Worm (Caenorhabditis elegans) whole organism, L2 larva: ENCODE results near the gene faah-2.

ENCODE experiments used
- R02D3.7 ChIP-seq: fragments of 150-350 bp; optimal IDR thresholded peaks from 2 replicates; lab custom pipeline; 2014; ENCODE audit warnings: missing biosample characterization, missing genetic modification characterization
- egl-27 ChIP-seq: sonication (generic microtip); optimal IDR thresholded peaks from 3 replicates; lab custom pipeline; 2017; ENCODE audit warnings: missing biosample characterization, missing genetic modification reagents, missing genetic modification characterization
- elt-1 ChIP-seq: fragments of 150-350 bp; optimal IDR thresholded peaks from 2 replicates; lab custom pipeline; 2014; ENCODE audit warnings: missing biosample characterization, missing genetic modification characterization
- lsy-2 ChIP-seq, 2 experiments: fragments of 150-350 bp in 1 of 2; sonication (generic microtip) in 1 of 2; optimal IDR thresholded peaks; 2 replicates each; lab custom pipeline; 2014 to 2017; ENCODE audit warnings: missing biosample characterization in 2 of 2, missing genetic modification characterization in 2 of 2
- mab-5 ChIP-seq: fragments of 150-350 bp; optimal IDR thresholded peaks from 2 replicates; lab custom pipeline; 2014; ENCODE audit warnings: missing biosample characterization, missing genetic modification characterization
- mdl-1 ChIP-seq, 2 experiments: fragments of 150-350 bp in 1 of 2; sonication (generic microtip) in 1 of 2; optimal IDR thresholded peaks; 2 replicates each; lab custom pipeline; 2017; ENCODE audit warnings: missing biosample characterization in 2 of 2, missing genetic modification characterization in 2 of 2
- nhr-12 ChIP-seq: fragments of 150-350 bp; optimal IDR thresholded peaks from 2 replicates; lab custom pipeline; 2014; ENCODE audit warnings: missing biosample characterization, missing genetic modification characterization
- snpc-4 ChIP-seq: fragments of 150-350 bp; optimal IDR thresholded peaks from 2 replicates; lab custom pipeline; 2014; ENCODE audit warnings: missing biosample characterization, missing genetic modification characterization
- unc-62 ChIP-seq: fragments of 150-350 bp; optimal IDR thresholded peaks from 2 replicates; lab custom pipeline; 2014; ENCODE audit warnings: missing biosample characterization, missing genetic modification reagents, missing genetic modification characterization
- zag-1 ChIP-seq: fragments of 150-350 bp; optimal IDR thresholded peaks from 2 replicates; lab custom pipeline; 2014; ENCODE audit warnings: missing biosample characterization, missing genetic modification characterization

- TF ChIP-seq elt-1 (tag; lab: Kevin White, UChicago) = no peak
- no peak for TF ChIP-seq zag-1
- no peak for TF ChIP-seq nhr-12
- no peak for TF ChIP-seq snpc-4 (tag; lab: Kevin White, UChicago)
- no peak for TF ChIP-seq R02D3.7 (tag; lab: Kevin White, UChicago)
- TF ChIP-seq lsy-2 (tag; optimal IDR thresholded peaks at IDR 0.05; lab: Kevin White, UChicago) = no peak
- no peak for TF ChIP-seq mdl-1 (tag; optimal IDR thresholded peaks at IDR 0.05; lab: Kevin White, UChicago)
- TF ChIP-seq egl-27 (tag; lab: Kevin White, UChicago) = no peak
- TF ChIP-seq mab-5 (tag; lab: Kevin White, UChicago) = no peak
- no peak for TF ChIP-seq unc-62 (GFP tag; lab: Kevin White, UChicago)
Measured at ce11 chrIV:8164515-8164914, 12.3 kb downstream of the faah-2 start.
